Fruit fly (Drosophila melanogaster) whole organism, wandering third instar larva: ENCODE data around the gene Ir67c.

Experiments
- Abd-B ChIP-seq: fragments of >200 bp; optimal IDR thresholded peaks from 2 replicates; lab custom pipeline; 2017; ENCODE audit warnings: missing biosample characterization, missing genetic modification characterization
- CG32264 ChIP-seq: fragments of 200-800 bp; sonication (Bioruptor generic); optimal IDR thresholded peaks from 2 replicates; lab custom pipeline; 2016; ENCODE audit warnings: missing biosample characterization, missing genetic modification characterization
- CG9705 ChIP-seq: fragments of 200-800 bp; sonication (Bioruptor generic); optimal IDR thresholded peaks from 2 replicates; lab custom pipeline; 2018; ENCODE audit warnings: missing biosample characterization, mild to moderate bottlenecking, missing genetic modification characterization
- CrebA ChIP-seq: fragments of 200-800 bp; sonication (Bioruptor generic); optimal IDR thresholded peaks from 2 replicates; lab custom pipeline; 2016; ENCODE audit warnings: missing biosample characterization, mild to moderate bottlenecking, missing genetic modification characterization, borderline replicate concordance
- Dif ChIP-seq: fragments of 200-275, 200-300 bp; sonication (Bioruptor generic); optimal IDR thresholded peaks from 2 replicates; lab custom pipeline; 2018; ENCODE audit warnings: missing biosample characterization, missing genetic modification characterization; ENCODE audit not compliant: partially characterized antibody
- GATAd ChIP-seq: sonication (Bioruptor generic); optimal IDR thresholded peaks from 2 replicates; lab custom pipeline; 2016; ENCODE audit warnings: missing biosample characterization, missing genetic modification characterization
- HLH106 ChIP-seq: fragments of 200-800 bp; optimal IDR thresholded peaks from 3 replicates; lab custom pipeline; 2019; ENCODE audit warnings: missing biosample characterization, mild to moderate bottlenecking, missing genetic modification characterization, moderate library complexity
- Hnf4 ChIP-seq: fragments of 200-800 bp; sonication (Bioruptor generic); optimal IDR thresholded peaks from 2 replicates; lab custom pipeline; 2016; ENCODE audit warnings: missing biosample characterization, mild to moderate bottlenecking, missing genetic modification characterization
- Hr78 ChIP-seq: fragments of >200 bp; optimal IDR thresholded peaks from 2 replicates; lab custom pipeline; 2017; ENCODE audit warnings: missing biosample characterization, missing genetic modification characterization
- Hr83 ChIP-seq: fragments of 200-300 bp; sonication (Bioruptor generic); optimal IDR thresholded peaks from 2 replicates; lab custom pipeline; 2016; ENCODE audit warnings: missing biosample characterization, mild to moderate bottlenecking, missing genetic modification characterization, moderate library complexity; ENCODE audit not compliant: poor library complexity, severe bottlenecking
- Jra ChIP-seq: sonication (Bioruptor generic); optimal IDR thresholded peaks from 2 replicates; lab custom pipeline; 2016; ENCODE audit warnings: missing biosample characterization, missing genetic modification characterization
- Mio ChIP-seq: sonication (Bioruptor generic); optimal IDR thresholded peaks from 2 replicates; lab custom pipeline; 2016; ENCODE audit warnings: missing biosample characterization, missing genetic modification characterization
- N ChIP-seq: fragments of >200 bp; optimal IDR thresholded peaks from 2 replicates; lab custom pipeline; 2018; ENCODE audit warnings: missing biosample characterization, missing external identifiers, missing genetic modification characterization
- OdsH ChIP-seq: fragments of 200-800 bp; sonication (Bioruptor generic); optimal IDR thresholded peaks from 2 replicates; lab custom pipeline; 2016; ENCODE audit warnings: missing biosample characterization, mild to moderate bottlenecking, missing genetic modification characterization
- Rel ChIP-seq, 2 experiments: fragments of 200-800 bp; sonication (Bioruptor generic) in 1 of 2; optimal IDR thresholded peaks; 2 replicates in 1 of 2; 3 replicates in 1 of 2; lab custom pipeline; 2016 to 2019; ENCODE audit warnings: mild to moderate bottlenecking in 2 of 2, missing biosample characterization in 2 of 2, missing genetic modification characterization in 2 of 2, moderate library complexity in 1 of 2
- Sp1 ChIP-seq: fragments of 200-800 bp; sonication (Bioruptor generic); optimal IDR thresholded peaks from 3 replicates; lab custom pipeline; 2019; ENCODE audit warnings: missing biosample characterization, mild to moderate bottlenecking, missing genetic modification characterization, moderate library complexity
- Vsx2 ChIP-seq: fragments of 200-300, 225-300 bp; sonication (Bioruptor generic); optimal IDR thresholded peaks from 2 replicates; lab custom pipeline; 2018; ENCODE audit warnings: missing biosample characterization, missing genetic modification characterization; ENCODE audit not compliant: partially characterized antibody
- br ChIP-seq: fragments of 200-800 bp; sonication (Bioruptor generic); optimal IDR thresholded peaks from 2 replicates; lab custom pipeline; 2016; ENCODE audit warnings: missing biosample characterization, missing genetic modification characterization
- dl ChIP-seq, 2 experiments: fragments of 175-275, 200-275 bp in 1 of 2; fragments of 200-275 bp in 1 of 2; sonication (Bioruptor generic); optimal IDR thresholded peaks; lab custom pipeline; 2018; ENCODE audit warnings: mild to moderate bottlenecking in 2 of 2, missing biosample characterization in 2 of 2, missing genetic modification characterization in 2 of 2, moderate library complexity in 2 of 2; ENCODE audit not compliant: partially characterized antibody in 2 of 2, insufficient read depth in 1 of 2
- dsf ChIP-seq: sonication (Bioruptor generic); optimal IDR thresholded peaks from 2 replicates; lab custom pipeline; 2016; ENCODE audit warnings: missing biosample characterization, missing genetic modification characterization, borderline replicate concordance
- ey ChIP-seq: fragments of 200-800 bp; sonication (Bioruptor generic); optimal IDR thresholded peaks from 2 replicates; lab custom pipeline; 2016; ENCODE audit warnings: missing biosample characterization, missing genetic modification characterization
- h ChIP-seq: fragments of 200-800 bp; sonication (Bioruptor generic); optimal IDR thresholded peaks from 3 replicates; lab custom pipeline; 2016; ENCODE audit warnings: missing biosample characterization, mild to moderate bottlenecking, missing genetic modification characterization
- jim ChIP-seq: fragments of 175-275, 200-325 bp; sonication (Bioruptor generic); optimal IDR thresholded peaks from 2 replicates; lab custom pipeline; 2016; ENCODE audit warnings: missing biosample characterization, mild to moderate bottlenecking, missing genetic modification characterization
- lola ChIP-seq: fragments of >200 bp; optimal IDR thresholded peaks from 2 replicates; lab custom pipeline; 2017; ENCODE audit warnings: missing biosample characterization, missing genetic modification characterization
- pan ChIP-seq: fragments of >200 bp; optimal IDR thresholded peaks from 2 replicates; lab custom pipeline; 2017
- psq ChIP-seq: fragments of 200-800 bp; sonication (Bioruptor generic); optimal IDR thresholded peaks from 3 replicates; lab custom pipeline; 2017; ENCODE audit warnings: missing biosample characterization, mild to moderate bottlenecking, missing genetic modification characterization, moderate library complexity
- rgr ChIP-seq: fragments of 200-800 bp; sonication (Bioruptor generic); optimal IDR thresholded peaks from 3 replicates; lab custom pipeline; 2016; ENCODE audit warnings: missing biosample characterization, mild to moderate bottlenecking, missing genetic modification characterization
- sage ChIP-seq: fragments of 200-800 bp; sonication (Bioruptor generic); optimal IDR thresholded peaks from 2 replicates; lab custom pipeline; 2016; ENCODE audit warnings: missing biosample characterization, mild to moderate bottlenecking, missing genetic modification characterization
- sv ChIP-seq: fragments of 200-800 bp; sonication (Bioruptor generic); optimal IDR thresholded peaks from 3 replicates; lab custom pipeline; 2016; ENCODE audit warnings: missing biosample characterization, missing genetic modification characterization
- tai ChIP-seq: sonication (Bioruptor generic); optimal IDR thresholded peaks from 2 replicates; lab custom pipeline; 2016; ENCODE audit warnings: missing biosample characterization, missing genetic modification characterization
- usp ChIP-seq: fragments of >200 bp; optimal IDR thresholded peaks from 2 replicates; lab custom pipeline; 2017; ENCODE audit warnings: missing biosample characterization, missing genetic modification characterization
- woc ChIP-seq: sonication (Bioruptor generic); optimal IDR thresholded peaks from 2 replicates; lab custom pipeline; 2016; ENCODE audit warnings: missing biosample characterization, mild to moderate bottlenecking, missing genetic modification characterization

Ir67c gene

DNA sequence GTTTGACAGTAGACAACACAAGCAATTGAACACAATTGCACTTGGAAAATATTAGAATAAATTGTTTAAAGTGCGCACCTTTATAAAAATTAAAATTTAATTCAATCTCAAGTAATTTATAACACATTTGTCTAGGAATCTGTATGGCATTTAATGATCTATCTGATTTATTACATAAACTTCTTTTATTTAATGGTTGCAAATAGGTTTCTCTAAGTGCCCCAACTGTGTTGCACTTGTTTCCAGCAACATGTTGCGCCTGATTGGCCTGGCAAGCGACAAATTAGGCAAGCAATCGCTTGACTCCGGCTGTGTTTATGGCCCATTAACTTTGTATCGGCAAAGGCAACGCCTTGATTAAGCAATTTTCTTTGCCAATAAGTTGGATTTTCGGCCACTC, 6.6 kb upstream of the Ir67c start:
- TF ChIP-seq Mio (GFP tag; lab: Kevin White, UChicago) (no peak), dl (GFP tag; optimal IDR thresholded peaks at IDR 0.05; lab: Kevin White, UChicago; ENCODE audit: insufficient read depth in 1 of 2, partially characterized antibody in 2 of 2) (no peak), br (GFP tag; lab: Kevin White, UChicago) (no peak), Rel (GFP tag; optimal IDR thresholded peaks at IDR 0.05; lab: Kevin White, UChicago) (no peak), Rel (tag; optimal IDR thresholded peaks at IDR 0.05; lab: Kevin White, UChicago) (no peak), sv (GFP tag; lab: Kevin White, UChicago) (no peak), tai (GFP tag; lab: Kevin White, UChicago) (no peak), Hnf4 (no peak), Hr78 (no peak), Vsx2 (GFP tag; lab: Kevin White, UChicago) (no peak), usp (GFP tag; lab: Kevin White, UChicago) (no peak), Jra (GFP tag; lab: Kevin White, UChicago) (no peak), CrebA (no peak), h (no peak), CG9705 (GFP tag; lab: Kevin White, UChicago) (no peak)

DNA sequence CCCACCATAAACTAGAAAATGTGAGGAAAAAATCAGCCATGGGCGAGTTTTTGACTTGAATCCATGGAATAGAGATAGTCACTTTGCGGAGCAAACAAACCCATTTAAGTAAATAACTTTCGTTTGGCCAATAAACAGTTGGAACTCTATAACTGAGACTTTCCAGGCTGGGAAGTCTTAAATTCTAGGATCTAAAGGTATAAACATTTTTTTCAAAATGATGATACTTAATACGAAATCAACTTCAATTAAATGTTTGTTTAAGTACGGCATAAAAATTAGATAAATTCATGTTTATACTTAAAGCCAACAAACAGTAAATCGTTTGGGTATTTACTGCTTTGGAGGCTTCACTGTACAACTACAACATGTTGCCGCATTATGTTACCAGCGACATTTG, 6.0 kb upstream of the Ir67c start:
- TF ChIP-seq sage = no peak
- TF ChIP-seq Dif (GFP tag; lab: Kevin White, UChicago) = no peak
- no peak for TF ChIP-seq psq (GFP tag; lab: Kevin White, UChicago)
- TF ChIP-seq ey = no peak
- TF ChIP-seq usp (GFP tag; lab: Kevin White, UChicago) = no peak
- no peak for TF ChIP-seq pan (lab: Kevin White, UChicago)
- TF ChIP-seq CrebA = no peak
- no peak for TF ChIP-seq HLH106
- no peak for TF ChIP-seq dl (GFP tag; optimal IDR thresholded peaks at IDR 0.05; lab: Kevin White, UChicago; ENCODE audit: insufficient read depth in 1 of 2, partially characterized antibody in 2 of 2)
- no peak for TF ChIP-seq br (GFP tag; lab: Kevin White, UChicago)
- no peak for TF ChIP-seq Jra (GFP tag; lab: Kevin White, UChicago)
- TF ChIP-seq dsf = no peak
- TF ChIP-seq Sp1 (GFP tag; lab: Kevin White, UChicago) = no peak
- no peak for TF ChIP-seq Hr83
- TF ChIP-seq woc (GFP tag; lab: Kevin White, UChicago) = no peak
- TF ChIP-seq lola = no peak
- TF ChIP-seq N = no peak
- TF ChIP-seq Hr78 = no peak

DNA sequence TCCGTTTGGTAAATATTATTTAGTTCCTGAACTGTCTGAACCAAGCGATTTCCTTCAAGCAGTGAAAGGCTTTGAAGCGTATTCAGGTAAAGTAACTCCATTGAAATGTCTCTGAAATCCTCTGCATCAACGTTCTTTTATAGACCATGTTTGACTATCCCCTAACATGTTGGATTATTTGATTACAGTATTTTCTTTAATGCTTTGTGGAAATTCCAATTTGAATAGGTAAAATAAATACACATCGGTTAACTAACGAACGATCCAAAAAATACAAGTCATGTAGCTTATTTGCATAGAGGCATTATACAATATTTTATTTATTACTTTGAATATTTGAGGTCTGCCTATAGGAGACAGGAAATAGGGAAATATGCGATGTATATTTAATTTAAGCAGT, 2.0 kb downstream of the Ir67c start, which contains the start of gene Ir67b:
TSS of gene Ir67b (minus strand) at position 101 of the 400 bp plus-strand sequence.
- TF ChIP-seq CG9705 (GFP tag; lab: Kevin White, UChicago) = no peak
- no peak for TF ChIP-seq CG32264 (GFP tag; lab: Kevin White, UChicago)
- no peak for TF ChIP-seq rgr (GFP tag; lab: Kevin White, UChicago)
- no peak for TF ChIP-seq Sp1 (GFP tag; lab: Kevin White, UChicago)
- TF ChIP-seq tai (GFP tag; lab: Kevin White, UChicago) = no peak
- TF ChIP-seq Rel (GFP tag; optimal IDR thresholded peaks at IDR 0.05; lab: Kevin White, UChicago) = no peak
- no peak for TF ChIP-seq Rel (tag; optimal IDR thresholded peaks at IDR 0.05; lab: Kevin White, UChicago)
- no peak for TF ChIP-seq usp (GFP tag; lab: Kevin White, UChicago)
- no peak for TF ChIP-seq sage
- TF ChIP-seq OdsH = no peak
- no peak for TF ChIP-seq Jra (GFP tag; lab: Kevin White, UChicago)
- no peak for TF ChIP-seq N
- no peak for TF ChIP-seq GATAd (GFP tag; lab: Kevin White, UChicago)
- TF ChIP-seq psq (GFP tag; lab: Kevin White, UChicago) = no peak
- no peak for TF ChIP-seq pan (lab: Kevin White, UChicago)
- no peak for TF ChIP-seq Hnf4
- no peak for TF ChIP-seq Hr78

DNA sequence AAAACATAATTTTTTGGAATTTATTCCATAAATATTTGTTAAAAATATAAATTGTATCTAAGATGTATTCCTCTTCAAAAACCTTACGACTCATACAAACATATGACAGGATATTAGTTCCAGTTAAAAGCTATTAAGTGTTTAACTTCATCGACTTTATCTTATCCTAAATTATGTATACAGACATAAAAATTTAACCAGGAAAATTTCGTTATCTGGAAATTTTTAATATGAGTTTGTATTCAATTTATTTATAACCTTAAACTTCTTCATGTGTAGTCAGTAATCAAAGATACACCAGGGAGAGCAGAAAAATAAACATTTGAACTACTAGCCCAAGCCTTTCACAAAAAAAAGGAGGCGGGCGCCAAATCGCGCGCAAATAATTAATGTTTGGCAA, 4.4 kb downstream of the Ir67c start:
- TF ChIP-seq jim = no peak
- TF ChIP-seq woc (GFP tag; lab: Kevin White, UChicago) = no peak
- no peak for TF ChIP-seq pan (lab: Kevin White, UChicago)
- no peak for TF ChIP-seq Abd-B (GFP tag; lab: Kevin White, UChicago)
- no peak for TF ChIP-seq br (GFP tag; lab: Kevin White, UChicago)
